Worm (Caenorhabditis elegans) whole organism, L3 larva: ENCODE measurements around the gene Y22D7AR.14.

Source experiments
- R02D3.7 ChIP-seq: fragments of 150-350 bp; optimal IDR thresholded peaks from 2 replicates; lab custom pipeline; 2014; ENCODE audit warnings: missing biosample characterization, missing genetic modification characterization
- ama-1 ChIP-seq: fragments of 150-350 bp; optimal IDR thresholded peaks from 2 replicates; lab custom pipeline; 2018
- egl-27 ChIP-seq: sonication (generic microtip); optimal IDR thresholded peaks from 4 replicates; lab custom pipeline; 2017; ENCODE audit warnings: missing biosample characterization, missing genetic modification reagents, missing genetic modification characterization
- fkh-10 ChIP-seq: sonication (generic microtip); optimal IDR thresholded peaks from 2 replicates; lab custom pipeline; 2017; ENCODE audit warnings: missing biosample characterization, missing genetic modification reagents, missing genetic modification characterization
- jun-1 ChIP-seq: fragments of 150-350 bp; optimal IDR thresholded peaks from 2 replicates; lab custom pipeline; 2014; ENCODE audit warnings: missing biosample characterization, missing genetic modification reagents, missing genetic modification characterization
- lin-15B ChIP-seq: fragments of 150-350 bp; optimal IDR thresholded peaks from 2 replicates; lab custom pipeline; 2014; ENCODE audit warnings: missing biosample characterization, missing genetic modification characterization
- lin-39 ChIP-seq: fragments of 150-350 bp; optimal IDR thresholded peaks from 2 replicates; lab custom pipeline; 2018; ENCODE audit warnings: missing biosample characterization, missing genetic modification reagents, missing genetic modification characterization
- pha-4 ChIP-seq: fragments of 150-350 bp; optimal IDR thresholded peaks from 2 replicates; lab custom pipeline; 2014; ENCODE audit warnings: missing biosample characterization, missing genetic modification reagents, missing genetic modification characterization
- pqm-1 ChIP-seq: fragments of 150-350 bp; optimal IDR thresholded peaks from 2 replicates; lab custom pipeline; 2017; ENCODE audit warnings: missing biosample characterization, missing genetic modification characterization, inconsistent platforms
- sea-2 ChIP-seq: fragments of 150-350 bp; sonication (generic microtip); optimal IDR thresholded peaks from 4 replicates; lab custom pipeline; 2014; ENCODE audit warnings: missing biosample characterization, missing genetic modification reagents, missing genetic modification characterization

- TF ChIP-seq lin-15B (peak; percentile 13), egl-27 (tag; lab: Kevin White, UChicago) (no peak), fkh-10 (no peak), R02D3.7 (tag; lab: Kevin White, UChicago) (no peak), sea-2 (GFP tag; lab: Kevin White, UChicago) (no peak), pqm-1 (tag; lab: Kevin White, UChicago) (no peak), ama-1 (lab: Kevin White, UChicago) (no peak), lin-39 (tag; lab: Kevin White, UChicago) (no peak), jun-1 (tag; lab: Kevin White, UChicago) (no peak), pha-4 (tag; lab: Kevin White, UChicago) (no peak)
Observed at ce11 chrIII:1705331-1705730, 15.5 kb upstream of the Y22D7AR.14 start.
